Worm (Caenorhabditis elegans): Measurements from ENCODE around the gene F59E12.3.

F59E12.3 gene

DNA sequence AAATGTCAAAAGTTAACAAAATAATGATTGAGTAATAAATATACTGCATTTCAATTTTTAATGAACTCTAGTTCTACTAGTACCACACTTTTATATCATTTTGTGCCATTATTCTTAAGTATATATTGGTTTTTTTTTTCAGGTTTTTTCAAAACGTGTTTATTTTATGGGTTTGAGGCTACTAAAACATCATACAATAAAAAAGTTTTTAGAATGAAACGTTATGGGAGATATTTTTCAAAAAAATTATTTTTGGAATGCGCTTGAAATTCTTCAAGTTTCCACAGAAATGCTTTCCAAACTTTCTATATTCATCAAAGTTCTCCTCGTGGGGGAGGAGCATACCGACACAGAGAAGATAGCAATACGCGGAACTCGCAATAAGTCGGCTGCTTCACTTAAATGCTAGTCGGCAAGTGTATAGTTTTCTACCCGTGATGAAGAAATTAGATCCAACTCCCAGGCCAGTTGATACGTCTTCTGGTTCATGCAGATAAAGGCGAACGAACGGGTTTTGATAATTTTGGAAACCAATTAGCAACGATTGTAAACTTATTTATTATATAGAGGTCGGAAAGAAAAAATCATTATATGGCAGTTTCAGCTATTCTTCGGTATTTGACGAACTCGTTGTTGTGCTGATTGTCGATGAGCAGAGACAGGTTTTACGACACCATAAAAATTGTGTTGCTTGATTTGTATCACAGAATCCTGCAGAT is 38.7 kb upstream of the F59E12.3 start, which contains the start of gene C17G10.10 (continued):
- peak; percentile 28 for TF ChIP-seq madf-10 (tag; optimal IDR thresholded peaks at IDR 0.05)
- peak; percentile 77 for TF ChIP-seq tbp1 (GFP tag; optimal IDR thresholded peaks at IDR 0.05)
- TF ChIP-seq mxl-1 (tag; optimal IDR thresholded peaks at IDR 0.05): no peak
- TF ChIP-seq let-526 (GFP tag; IDR thresholded peaks at IDR 0.05): no peak
- TF ChIP-seq lsy-27 (tag; optimal IDR thresholded peaks at IDR 0.05; ENCODE audit: borderline replicate concordance, insufficient read depth): no peak
- TF ChIP-seq F49E8.2 (tag; optimal IDR thresholded peaks at IDR 0.05; ENCODE audit: insufficient read depth): peak; percentile 88
- peak; percentile 21 for TF ChIP-seq efl-1 (GFP tag; optimal IDR thresholded peaks at IDR 0.05)
- TF ChIP-seq zfh-2 (GFP tag; conservative IDR thresholded peaks at IDR 0.05): no peak
- TF ChIP-seq ceh-40 (GFP tag; IDR thresholded peaks at IDR 0.05): no peak
- peak; percentile 72 for TF ChIP-seq lsl-1 (GFP tag; optimal IDR thresholded peaks at IDR 0.05)
- TF ChIP-seq sptf-2 (GFP tag; optimal IDR thresholded peaks at IDR 0.05): no peak
- TF ChIP-seq attf-5 (GFP tag; optimal IDR thresholded peaks at IDR 0.05): no peak
- no peak for TF ChIP-seq ceh-58 (GFP tag; IDR thresholded peaks at IDR 0.05)
- no peak for TF ChIP-seq cebp-1 (GFP tag; IDR thresholded peaks at IDR 0.05)
- no peak for TF ChIP-seq cebp-1 (tag; optimal IDR thresholded peaks at IDR 0.05)
- 0 out of 2 replicates have a peak, but pooled peaks have one; percentile 37 for TF ChIP-seq F39B2.1 (GFP tag; IDR thresholded peaks at IDR 0.05)
- peak in 1 of 3 experiments; percentile 38 for TF ChIP-seq lin-35 (GFP tag; optimal IDR thresholded peaks at IDR 0.05)
- no peak for TF ChIP-seq ccch-3 (GFP tag; optimal IDR thresholded peaks at IDR 0.05)
- TF ChIP-seq unc-62 (GFP tag; optimal IDR thresholded peaks at IDR 0.05): no peak
- no peak for TF ChIP-seq cebp-2 (GFP tag; IDR thresholded peaks at IDR 0.05)
- no peak for TF ChIP-seq ztf-3 (GFP tag; optimal IDR thresholded peaks at IDR 0.05)
- peak; percentile 78 for TF ChIP-seq B0336.3 (GFP tag; IDR thresholded peaks at IDR 0.05)
- TF ChIP-seq F10E7.11 (tag; optimal IDR thresholded peaks at IDR 0.05): no peak
- no peak for TF ChIP-seq ztf-22 (GFP tag; optimal IDR thresholded peaks at IDR 0.05)
- peak; percentile 53 for TF ChIP-seq F33H1.4 (GFP tag; IDR thresholded peaks at IDR 0.05)
- TF ChIP-seq him-1 (tag; optimal IDR thresholded peaks at IDR 0.05): peak; percentile 94
- no peak for TF ChIP-seq ceh-79 (tag; optimal IDR thresholded peaks at IDR 0.05)
- TF ChIP-seq B0035.1 (tag; optimal IDR thresholded peaks at IDR 0.05): no peak
- peak; percentile 83 for TF ChIP-seq ama-1 (optimal IDR thresholded peaks at IDR 0.05)
- TF ChIP-seq ama-1 (GFP tag; optimal IDR thresholded peaks at IDR 0.05): no peak
- no peak for TF ChIP-seq C17E4.6 (GFP tag; IDR thresholded peaks at IDR 0.05)
- no peak for TF ChIP-seq F57A8.1 (GFP tag; optimal IDR thresholded peaks at IDR 0.05)
- peak; percentile 97 for TF ChIP-seq snpc-4 (GFP tag; optimal IDR thresholded peaks at IDR 0.05)
- TF ChIP-seq snpc-4 (tag; optimal IDR thresholded peaks at IDR 0.05): peak; percentile 98 to 99 (median 98)
- TF ChIP-seq nhr-80 (tag; optimal IDR thresholded peaks at IDR 0.05): peak; percentile 59
- TF ChIP-seq hlh-12 (tag; optimal IDR thresholded peaks at IDR 0.05): no peak
- TF ChIP-seq T26A5.8 (tag; optimal IDR thresholded peaks at IDR 0.05): no peak
- no peak for TF ChIP-seq K11D2.4 (GFP tag; IDR thresholded peaks at IDR 0.05)
- TF ChIP-seq unc-130 (GFP tag; optimal IDR thresholded peaks at IDR 0.05): no peak
- no peak for TF ChIP-seq mes-4 (tag; optimal IDR thresholded peaks at IDR 0.05)
- TF ChIP-seq B0261.1 (tag; optimal IDR thresholded peaks at IDR 0.05): peak; percentile 9
- TF ChIP-seq lir-1 (GFP tag; conservative IDR thresholded peaks at IDR 0.05): no peak
- peak; percentile 64 for TF ChIP-seq mcd-1 (GFP tag; IDR thresholded peaks at IDR 0.05)
- TF ChIP-seq F52B5.7 (tag; optimal IDR thresholded peaks at IDR 0.05): no peak
- peak; percentile 45 for TF ChIP-seq madf-8 (GFP tag; conservative IDR thresholded peaks at IDR 0.05)
- TF ChIP-seq nhr-90 (tag; optimal IDR thresholded peaks at IDR 0.05): no peak
- TF ChIP-seq F55B11.4 (tag; optimal IDR thresholded peaks at IDR 0.05; ENCODE audit: borderline replicate concordance, insufficient read depth): no peak
- TF ChIP-seq nhr-120 (GFP tag; IDR thresholded peaks at IDR 0.05): no peak
- TF ChIP-seq tbx-9 (tag; optimal IDR thresholded peaks at IDR 0.05; ENCODE audit: borderline replicate concordance): no peak

Data from whole organism, young adult.